Worm (Caenorhabditis elegans): ENCODE results near the gene F54D10.4.

ce11 chrII:3821248-3821647 is 14.4 kb upstream of the F54D10.4 start, which contains the start of gene F54D10.7:
- TF ChIP-seq nhr-6 (tag; optimal IDR thresholded peaks at IDR 0.05) (no peak), egl-27 (tag; optimal IDR thresholded peaks at IDR 0.05) (no peak), F26F4.8 (GFP tag; conservative IDR thresholded peaks at IDR 0.05) (no peak), nhr-11 (tag; optimal IDR thresholded peaks at IDR 0.05) (no peak), mdl-1 (tag; optimal IDR thresholded peaks at IDR 0.05) (no peak), F10B5.3 (tag; optimal IDR thresholded peaks at IDR 0.05) (no peak), fos-1 (tag; optimal IDR thresholded peaks at IDR 0.05) (no peak), R02D3.7 (tag; optimal IDR thresholded peaks at IDR 0.05) (no peak), F37D6.2 (tag; optimal IDR thresholded peaks at IDR 0.05) (no peak), D1046.2 (GFP tag; IDR thresholded peaks at IDR 0.05) (no peak), F44E2.7 (GFP tag; IDR thresholded peaks at IDR 0.05) (no peak)

All from whole organism, L4 larva.